Worm (Caenorhabditis elegans) whole organism, L4/young adult: ENCODE results near the gene cutl-24.

Experiments
- W03F9.2 ChIP-seq: fragments of 150-350 bp; optimal IDR thresholded peaks from 2 replicates; lab custom pipeline; 2014; ENCODE audit warnings: missing biosample characterization, missing genetic modification characterization
- dao-5 ChIP-seq: sonication (generic microtip); optimal IDR thresholded peaks from 2 replicates; lab custom pipeline; 2016; ENCODE audit warnings: missing genotype, missing genetic modification characterization, moderate library complexity, missing compliant biosample characterization
- him-1 ChIP-seq: sonication (generic microtip); optimal IDR thresholded peaks from 2 replicates; lab custom pipeline; 2016; ENCODE audit warnings: missing genotype, missing genetic modification reagents, missing genetic modification characterization, missing compliant biosample characterization

Gene cutl-24

DNA sequence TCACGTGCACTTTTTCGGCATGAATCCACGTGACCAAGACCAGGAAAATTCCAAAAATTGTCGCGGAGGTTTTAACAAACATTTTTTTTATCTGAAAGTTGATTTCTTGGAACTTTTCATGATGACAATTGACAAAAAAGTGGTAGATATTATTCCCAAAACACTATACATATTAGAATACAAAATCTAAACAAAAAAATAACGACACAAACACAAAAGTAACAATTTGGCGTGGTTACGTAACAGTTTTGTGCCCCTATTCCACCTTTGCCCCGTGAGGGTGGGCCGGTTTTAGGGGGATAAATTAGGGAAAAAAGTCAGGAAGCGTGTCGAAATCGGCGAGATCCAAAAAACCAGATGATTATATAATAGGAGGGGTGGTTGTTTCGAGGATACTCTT lies 7.1 kb upstream of the cutl-24 start, which contains the start of gene gegf-1:
Gene gegf-1 (minus strand): TSS at position 101 of the 400 bp plus-strand sequence.
- TF ChIP-seq W03F9.2 (tag; lab: Kevin White, UChicago) (no peak), him-1 (no peak), dao-5 (tag; lab: Kevin White, UChicago) (no peak)

DNA sequence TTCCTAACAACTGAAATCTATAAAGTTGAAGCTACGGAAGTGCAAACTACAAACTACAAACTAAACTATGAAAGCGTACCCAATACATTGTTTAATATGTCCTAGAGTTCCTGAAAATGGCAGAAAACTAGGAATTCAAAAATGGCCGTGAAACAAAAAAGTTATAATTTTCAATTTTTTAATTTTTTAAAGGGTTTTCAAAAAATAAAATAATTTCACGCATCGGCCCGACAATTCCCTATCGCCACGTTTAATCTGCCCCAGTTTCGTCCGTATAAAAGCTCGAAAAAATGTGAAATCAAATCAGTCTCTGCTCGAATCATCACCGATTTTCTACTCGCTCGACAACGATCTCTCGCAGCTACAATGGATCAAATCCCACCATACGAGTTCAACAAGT lies 6.2 kb upstream of the cutl-24 start, which contains the start of gene Y38C1AA.7:
Gene Y38C1AA.7 (plus strand): TSS at position 301 of the 400 bp plus-strand sequence.
- TF ChIP-seq him-1, result no peak
- TF ChIP-seq dao-5 (tag; lab: Kevin White, UChicago), result no peak
- TF ChIP-seq W03F9.2 (tag; lab: Kevin White, UChicago), result no peak

DNA sequence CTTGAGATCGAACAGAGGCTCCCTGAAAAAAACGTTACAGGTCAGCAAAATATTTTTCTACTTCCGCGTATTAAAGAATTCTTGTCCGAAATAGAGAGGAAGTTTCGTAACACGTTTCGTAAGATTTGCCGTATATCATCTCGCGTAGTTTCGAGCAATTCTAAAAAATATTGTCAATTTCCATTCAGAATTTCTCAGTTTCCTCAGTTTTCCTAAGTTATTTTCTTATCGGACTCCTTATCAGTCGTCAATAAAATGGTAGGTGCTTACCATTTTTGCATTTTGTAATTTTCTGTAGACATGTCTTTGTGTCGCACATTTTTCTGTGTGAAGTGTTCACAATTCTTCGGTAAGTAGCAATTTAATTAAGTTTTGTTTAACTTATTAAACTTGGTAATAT lies 5.0 kb upstream of the cutl-24 start, which contains the start of gene Y38C1AA.19:
Gene Y38C1AA.19 (plus strand): TSS at position 301 of the 400 bp plus-strand sequence.
- no peak for TF ChIP-seq dao-5 (tag; lab: Kevin White, UChicago)
- TF ChIP-seq him-1, result no peak
- no peak for TF ChIP-seq W03F9.2 (tag; lab: Kevin White, UChicago)

DNA sequence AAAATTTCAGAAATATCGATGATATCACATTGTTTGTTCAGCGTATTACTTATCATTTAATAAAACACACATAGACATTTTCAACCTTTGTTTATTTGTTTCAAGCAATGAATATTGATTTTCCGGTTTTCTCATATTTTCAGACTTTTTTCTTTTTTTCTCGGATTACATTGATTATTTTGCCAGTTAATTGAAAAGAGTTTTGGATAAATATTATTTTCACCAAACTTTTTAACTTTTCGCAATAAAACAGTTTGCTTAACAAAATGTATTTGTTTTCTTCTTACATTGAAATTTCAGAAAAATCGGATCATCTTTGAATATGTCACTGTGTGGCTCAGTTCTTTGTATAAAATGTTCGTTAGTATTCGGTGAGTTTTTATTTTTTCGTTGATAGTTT lies 2.3 kb upstream of the cutl-24 start, which contains the start of gene Y38C1AA.6:
Gene Y38C1AA.6 (plus strand): TSS at position 301 of the 400 bp plus-strand sequence.
- no peak for TF ChIP-seq dao-5 (tag; lab: Kevin White, UChicago)
- TF ChIP-seq W03F9.2 (tag; lab: Kevin White, UChicago), result no peak
- no peak for TF ChIP-seq him-1

DNA sequence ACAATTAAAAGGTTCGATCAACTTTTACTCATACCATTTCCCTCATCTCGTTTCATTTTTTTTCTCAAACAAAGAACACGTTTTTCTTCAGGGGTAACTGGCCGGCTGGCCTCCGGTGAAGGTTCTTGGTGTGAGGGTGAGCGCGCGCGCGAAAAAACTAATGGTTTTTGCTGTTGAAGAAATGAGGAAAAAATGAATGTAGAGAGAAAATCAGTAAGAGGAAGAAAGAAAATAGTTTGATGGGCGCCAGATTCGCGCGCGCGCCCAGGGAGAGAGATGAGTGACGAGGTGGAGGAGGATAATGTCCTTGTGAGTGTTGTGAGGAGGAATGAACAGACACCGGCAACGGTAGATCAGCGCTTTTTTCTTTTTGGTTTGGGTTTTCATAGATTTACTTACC lies 6.2 kb downstream of the cutl-24 start:
- TF ChIP-seq him-1, result no peak
- no peak for TF ChIP-seq W03F9.2 (tag; lab: Kevin White, UChicago)
- no peak for TF ChIP-seq dao-5 (tag; lab: Kevin White, UChicago)

DNA sequence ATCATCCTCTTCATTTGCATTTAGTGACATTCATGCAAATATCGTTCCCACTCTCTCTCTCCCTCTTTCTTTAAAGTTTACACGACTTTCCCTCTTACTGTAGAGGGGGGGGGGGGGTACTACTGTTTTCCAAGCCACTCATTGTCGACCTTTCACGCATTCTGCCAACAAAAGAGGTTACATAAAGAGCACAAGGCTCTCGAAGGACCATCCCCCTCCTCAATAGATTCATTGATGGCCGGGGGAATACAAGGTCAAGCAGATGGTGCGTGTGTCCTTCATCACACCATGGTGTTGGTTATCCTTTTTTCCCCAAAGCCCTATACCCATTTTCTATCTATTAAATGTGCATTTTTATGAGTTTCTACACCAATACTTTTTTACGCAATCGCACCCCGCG lies 8.1 kb downstream of the cutl-24 start:
- TF ChIP-seq W03F9.2 (tag; lab: Kevin White, UChicago), result no peak
- TF ChIP-seq him-1, result no peak
- no peak for TF ChIP-seq dao-5 (tag; lab: Kevin White, UChicago)

DNA sequence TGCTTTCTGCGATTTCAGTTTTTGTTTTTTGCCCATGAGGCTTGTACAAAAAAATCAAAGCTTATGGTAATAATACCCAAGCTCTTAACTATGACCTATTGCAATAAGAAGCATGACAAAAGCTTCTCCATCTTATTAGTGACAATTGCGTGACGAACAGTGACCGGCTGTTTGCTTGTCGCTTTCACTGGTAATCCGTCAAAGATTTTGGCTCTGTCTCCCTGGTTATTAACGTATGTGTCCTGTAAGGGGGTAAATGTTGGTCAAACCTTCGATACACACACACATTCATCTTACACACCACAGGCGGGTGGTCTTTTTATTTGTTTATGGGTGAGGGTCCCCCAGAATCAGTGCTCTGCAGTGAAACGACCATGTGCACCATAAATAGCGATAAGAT lies 9.2 kb downstream of the cutl-24 start:
- TF ChIP-seq him-1, result no peak
- TF ChIP-seq dao-5 (tag; lab: Kevin White, UChicago), result no peak
- TF ChIP-seq W03F9.2 (tag; lab: Kevin White, UChicago), result no peak

DNA sequence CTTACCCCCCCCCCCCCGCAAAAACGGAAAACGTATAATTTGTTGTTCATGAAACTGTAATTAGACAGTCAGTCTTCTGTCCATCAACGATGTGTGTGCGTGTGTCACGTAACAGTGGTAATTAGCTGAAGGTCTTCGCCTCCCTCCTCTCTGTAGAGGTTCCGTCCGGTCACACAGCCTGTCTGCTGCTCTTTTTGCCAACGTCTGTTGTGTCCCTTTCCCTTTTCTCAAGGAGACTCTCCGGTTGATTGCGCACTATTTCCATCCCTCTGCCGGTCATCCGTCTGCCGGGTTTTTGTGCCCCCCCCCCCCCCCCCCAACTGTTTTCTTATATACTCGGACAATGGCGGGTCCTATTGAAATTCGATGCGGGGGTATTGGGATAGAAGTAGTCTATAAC lies 10.8 kb downstream of the cutl-24 start:
- TF ChIP-seq W03F9.2 (tag; lab: Kevin White, UChicago), result no peak

DNA sequence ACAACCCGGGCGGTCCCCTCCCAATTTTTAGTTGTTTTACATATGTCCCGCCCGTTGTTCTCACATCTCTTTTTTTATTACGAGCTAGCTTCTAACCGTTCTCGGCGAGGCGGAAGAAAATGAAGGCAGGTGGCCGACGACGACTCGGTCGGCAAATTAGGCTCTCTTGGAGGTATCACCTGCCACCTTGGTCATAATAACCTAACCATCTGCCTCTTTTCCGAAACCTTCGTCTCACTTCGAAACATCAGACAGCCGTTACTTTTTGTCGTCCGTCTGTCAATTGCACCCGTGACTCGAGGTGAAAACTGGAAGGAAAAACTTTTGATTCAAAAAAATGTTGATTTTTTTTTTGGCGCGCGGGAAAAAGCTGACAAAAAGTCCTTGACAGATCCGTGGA lies 12.6 kb downstream of the cutl-24 start:
- no peak for TF ChIP-seq dao-5 (tag; lab: Kevin White, UChicago)
- no peak for TF ChIP-seq him-1
- no peak for TF ChIP-seq W03F9.2 (tag; lab: Kevin White, UChicago)

DNA sequence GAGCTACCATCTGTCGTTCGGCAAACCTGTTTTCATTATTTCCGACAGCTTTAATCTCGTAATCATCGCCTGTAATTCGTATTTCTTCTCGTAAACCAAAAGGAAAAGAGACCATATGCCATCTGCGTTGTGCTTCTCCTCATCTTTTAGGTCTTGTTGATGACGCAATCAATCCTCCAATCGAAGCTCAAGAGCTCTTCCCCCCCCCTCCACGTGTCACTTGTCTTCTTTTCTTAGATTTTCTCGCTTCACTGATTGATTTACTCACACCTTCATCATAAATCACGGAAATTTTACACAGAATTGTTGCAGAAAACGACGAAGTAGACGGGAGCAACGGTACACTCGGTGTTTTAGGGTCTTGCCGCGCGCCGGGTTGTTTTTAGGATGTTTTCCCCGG lies 13.8 kb downstream of the cutl-24 start, which contains the start of gene tcl-2:
Gene tcl-2 (plus strand): TSS at position 388 of the 400 bp plus-strand sequence.
- no peak for TF ChIP-seq him-1
- no peak for TF ChIP-seq W03F9.2 (tag; lab: Kevin White, UChicago)
- TF ChIP-seq dao-5 (tag; lab: Kevin White, UChicago), result no peak

DNA sequence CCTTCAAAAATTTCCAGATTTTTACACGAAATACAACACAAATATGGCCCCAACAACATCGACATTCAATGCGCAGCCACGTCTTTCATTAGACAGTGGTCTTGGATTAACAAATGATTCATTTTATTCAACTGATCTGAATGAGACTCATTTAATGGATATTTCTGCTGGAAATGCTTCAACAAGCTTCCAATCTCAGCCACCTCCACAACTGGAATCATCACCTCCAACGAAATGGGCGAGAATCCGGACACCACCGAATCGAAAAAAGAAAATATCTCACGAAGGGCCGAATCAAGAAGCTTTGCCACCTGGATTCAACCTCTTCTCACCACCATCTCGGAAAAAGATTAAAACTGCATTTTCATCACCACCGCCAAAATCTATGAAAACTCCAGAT lies 14.8 kb downstream of the cutl-24 start:
- TF ChIP-seq him-1, result no peak
- no peak for TF ChIP-seq W03F9.2 (tag; lab: Kevin White, UChicago)
- no peak for TF ChIP-seq dao-5 (tag; lab: Kevin White, UChicago)

DNA sequence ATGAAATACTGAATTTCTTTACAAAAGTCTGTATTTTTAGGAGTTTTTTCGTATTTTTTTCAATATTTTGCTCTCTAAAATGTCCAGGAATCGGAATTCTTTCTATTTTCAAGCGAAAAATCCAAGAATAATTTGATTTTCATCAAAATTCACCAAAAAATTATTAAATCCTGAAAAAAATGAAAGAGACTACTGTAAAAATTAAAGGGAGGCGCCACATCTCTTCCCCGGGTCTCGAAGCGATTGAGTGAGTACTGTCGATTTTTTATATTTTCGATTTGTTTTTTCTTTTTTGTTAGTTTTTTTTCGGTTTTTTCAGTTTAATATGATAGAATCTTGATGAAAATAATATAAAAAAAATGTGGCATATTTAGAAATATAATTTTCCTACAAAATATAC lies 18.6 kb downstream of the cutl-24 start:
- no peak for TF ChIP-seq him-1
- no peak for TF ChIP-seq dao-5 (tag; lab: Kevin White, UChicago)
- TF ChIP-seq W03F9.2 (tag; lab: Kevin White, UChicago), result no peak

DNA sequence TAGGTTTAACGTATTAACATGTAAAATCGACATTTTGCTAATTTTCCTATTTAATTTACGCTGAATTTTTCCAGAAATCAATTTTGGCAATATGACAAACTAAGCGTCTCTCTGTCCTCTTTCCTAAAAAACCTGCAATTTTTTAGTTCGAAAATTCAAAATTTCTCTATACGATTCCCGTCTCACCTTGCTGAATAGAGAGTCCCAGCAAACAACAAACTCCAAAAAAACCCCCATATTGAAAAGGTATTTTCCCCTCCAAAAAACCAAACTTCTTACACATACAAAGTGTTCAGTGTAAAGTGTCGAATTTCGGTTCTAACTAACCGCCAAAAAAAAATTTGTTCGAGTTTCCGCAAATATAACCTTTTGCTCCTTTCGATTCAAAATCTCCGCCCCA lies 19.3 kb downstream of the cutl-24 start, which contains the start of gene pnc-1:
Gene pnc-1 (plus strand): TSS at position 301 of the 400 bp plus-strand sequence.
- no peak for TF ChIP-seq him-1
- TF ChIP-seq W03F9.2 (tag; lab: Kevin White, UChicago), result no peak
- no peak for TF ChIP-seq dao-5 (tag; lab: Kevin White, UChicago)

DNA sequence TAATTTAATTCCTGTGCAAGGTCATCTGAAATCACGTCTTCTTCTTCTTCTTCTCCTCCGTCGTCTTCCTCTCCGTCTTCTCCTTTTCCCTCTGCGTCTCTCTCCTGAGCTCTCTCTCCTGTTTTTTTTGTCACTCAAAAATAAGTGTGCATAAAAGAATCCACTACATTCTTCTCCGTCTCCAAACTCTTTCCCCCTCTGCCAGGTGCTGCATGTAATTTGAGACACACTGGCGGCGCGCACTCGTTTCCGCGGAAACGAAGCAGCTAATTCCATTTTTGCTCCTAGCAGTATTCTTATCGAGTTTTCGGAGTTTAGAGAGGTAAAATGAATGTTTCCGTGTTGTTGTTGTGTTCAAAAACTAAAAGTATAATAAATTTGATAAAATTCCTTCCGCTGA lies 21.2 kb downstream of the cutl-24 start:
- TF ChIP-seq him-1 (no peak), dao-5 (tag; lab: Kevin White, UChicago) (no peak), W03F9.2 (tag; lab: Kevin White, UChicago) (no peak)

DNA sequence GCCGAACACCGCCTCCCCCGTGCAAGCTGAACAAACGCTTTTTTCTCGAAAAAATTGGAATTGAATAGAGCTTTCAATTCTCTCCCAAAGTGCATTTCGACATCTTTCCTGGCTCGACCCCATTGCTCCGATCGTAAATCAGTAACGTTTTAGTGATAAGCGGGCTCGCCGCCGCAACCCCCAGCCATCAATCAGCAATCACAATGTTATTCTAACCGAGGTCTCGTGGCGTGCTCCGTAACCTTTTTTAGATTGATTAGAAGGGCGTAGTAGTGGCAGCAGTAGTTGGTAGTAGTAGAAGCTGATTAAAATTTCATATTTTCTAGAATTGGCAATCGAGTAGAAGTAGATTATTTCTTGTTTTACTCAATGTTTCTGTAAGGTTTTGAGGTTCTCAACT lies 22.5 kb downstream of the cutl-24 start:
- TF ChIP-seq dao-5 (tag; lab: Kevin White, UChicago) (no peak), him-1 (no peak), W03F9.2 (tag; lab: Kevin White, UChicago) (no peak)
